Fruit fly (Drosophila melanogaster): ENCODE measurements around the gene tomb.

dm6 chr2L:5520757-5521156, 15.8 kb downstream of the tomb start:
- no peak for TF ChIP-seq CTCF (optimal IDR thresholded peaks at IDR 0.05)
- no peak for TF ChIP-seq CG8478 (optimal IDR thresholded peaks at IDR 0.05)

Data from S2 (cell line).